Worm (Caenorhabditis elegans): ENCODE measurements around the gene Y54G2A.37.

The Y54G2A.37 gene

DNA sequence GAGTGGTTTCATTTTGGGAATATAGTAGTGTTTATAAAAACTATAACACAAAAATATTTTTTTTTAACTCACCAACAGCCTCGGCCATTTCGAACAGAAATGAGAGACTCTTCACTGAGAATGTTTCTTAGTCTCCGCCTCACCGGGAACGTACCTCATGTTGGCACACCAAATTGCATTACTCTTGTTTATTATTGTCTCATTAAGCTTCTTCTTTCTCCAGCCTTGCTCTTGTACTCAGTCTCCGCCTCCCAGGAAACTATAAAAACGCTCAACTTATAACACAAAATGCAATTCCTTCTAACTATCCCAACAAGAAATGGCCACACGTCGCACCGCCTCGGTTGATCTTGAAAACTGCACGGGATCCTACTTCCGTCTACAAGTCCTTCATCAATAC lies 12.1 kb downstream of the Y54G2A.37 start, which contains the start of the genes Y54G2A.48 and pudl-1:
Y54G2A.48 (minus strand) TSS at position 101 of the 400 bp plus-strand sequence.
pudl-1 (plus strand) TSS at position 320 of the 400 bp plus-strand sequence.
- no peak for TF ChIP-seq mep-1 (tag; optimal IDR thresholded peaks at IDR 0.05)
- TF ChIP-seq ztf-11 (tag; optimal IDR thresholded peaks at IDR 0.05), result no peak
- no peak for TF ChIP-seq mef-2 (tag; optimal IDR thresholded peaks at IDR 0.05)
- TF ChIP-seq egl-13 (tag; optimal IDR thresholded peaks at IDR 0.05), result no peak
- TF ChIP-seq nhr-90 (tag; optimal IDR thresholded peaks at IDR 0.05; ENCODE audit: poor library complexity), result no peak
- TF ChIP-seq ets-5 (GFP tag; IDR thresholded peaks at IDR 0.05), result no peak
- TF ChIP-seq dsc-1 (tag; optimal IDR thresholded peaks at IDR 0.05), result no peak
- no peak for TF ChIP-seq vab-15 (tag; optimal IDR thresholded peaks at IDR 0.05)
- TF ChIP-seq ceh-82 (tag; optimal IDR thresholded peaks at IDR 0.05), result no peak
- TF ChIP-seq lin-39 (tag; optimal IDR thresholded peaks at IDR 0.05), result no peak
- TF ChIP-seq nhr-47 (tag; optimal IDR thresholded peaks at IDR 0.05), result no peak
- no peak for TF ChIP-seq elt-3 (tag; optimal IDR thresholded peaks at IDR 0.05)

DNA sequence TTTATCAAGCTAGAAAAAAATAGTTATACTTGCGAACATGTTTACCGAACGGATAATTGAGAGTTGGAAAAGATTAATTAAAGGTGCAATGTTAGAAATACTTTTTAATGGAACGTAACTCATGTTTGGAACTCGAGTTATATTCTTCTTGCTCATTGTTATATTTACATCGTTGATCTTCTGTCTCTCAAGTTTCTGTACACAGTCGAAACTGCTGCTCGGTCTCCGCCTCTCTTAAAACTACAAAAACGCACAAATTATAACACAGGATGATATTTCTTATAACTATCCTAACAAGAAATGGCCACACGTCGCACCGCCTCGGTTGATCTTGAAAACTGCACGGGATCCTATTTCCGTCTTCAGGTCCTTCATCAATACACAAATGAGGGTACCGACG lies 14.0 kb downstream of the Y54G2A.37 start, which contains the start of gene pudl-2:
pudl-2 (plus strand) TSS at position 301 of the 400 bp plus-strand sequence.
- TF ChIP-seq lin-13 (GFP tag; optimal IDR thresholded peaks at IDR 0.05) (no peak), unc-130 (tag; optimal IDR thresholded peaks at IDR 0.05) (no peak), jun-1 (tag; optimal IDR thresholded peaks at IDR 0.05) (no peak), Y116A8C.19 (tag; optimal IDR thresholded peaks at IDR 0.05; ENCODE audit: borderline replicate concordance) (no peak), efl-1 (optimal IDR thresholded peaks at IDR 0.05) (no peak), efl-1 (GFP tag; optimal IDR thresholded peaks at IDR 0.05 in 1 of 2) (no peak), lir-3 (tag; optimal IDR thresholded peaks at IDR 0.05; ENCODE audit: poor library complexity) (no peak), fos-1 (tag; optimal IDR thresholded peaks at IDR 0.05) (no peak), fkh-10 (GFP tag; optimal IDR thresholded peaks at IDR 0.05) (no peak), lin-35 (GFP tag; optimal IDR thresholded peaks at IDR 0.05) (no peak), ces-1 (GFP tag; optimal IDR thresholded peaks at IDR 0.05) (no peak), tlp-1 (tag; optimal IDR thresholded peaks at IDR 0.05) (no peak), snpc-4 (tag; optimal IDR thresholded peaks at IDR 0.05) (no peak), fkh-4 (tag; optimal IDR thresholded peaks at IDR 0.05; ENCODE audit: borderline replicate concordance) (no peak), xbp-1 (tag; optimal IDR thresholded peaks at IDR 0.05) (no peak), blmp-1 (tag; optimal IDR thresholded peaks at IDR 0.05) (no peak), C04F5.9 (tag; optimal IDR thresholded peaks at IDR 0.05) (no peak), hlh-4 (tag; optimal IDR thresholded peaks at IDR 0.05) (no peak), nhr-71 (tag; optimal IDR thresholded peaks at IDR 0.05) (no peak), zag-1 (tag; optimal IDR thresholded peaks at IDR 0.05) (no peak), isw-1 (GFP tag; IDR thresholded peaks at IDR 0.05) (no peak)

DNA sequence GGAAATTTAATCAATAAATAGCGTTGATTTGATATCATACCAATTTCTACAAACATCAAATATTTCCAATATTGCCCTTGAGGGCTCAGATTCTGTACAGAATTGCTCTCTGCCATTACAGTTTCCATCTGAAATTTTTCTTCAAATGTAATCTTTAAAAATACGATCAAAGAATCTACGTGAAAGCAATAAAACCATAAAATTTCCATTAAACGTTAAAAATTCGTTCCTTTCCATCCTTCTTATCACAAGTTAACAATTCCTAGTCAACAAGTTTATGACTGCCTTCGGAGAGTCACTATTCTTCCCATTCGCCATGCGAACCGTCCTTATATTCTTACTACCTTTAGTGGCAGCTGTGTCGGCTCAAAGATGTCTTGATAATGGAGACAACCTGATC lies 14.9 kb downstream of the Y54G2A.37 start, which contains the start of gene clec-82:
clec-82 (plus strand) TSS at position 301 of the 400 bp plus-strand sequence.
- no peak for TF ChIP-seq lin-14 (GFP tag; optimal IDR thresholded peaks at IDR 0.05)
- no peak for TF ChIP-seq mef-2 (tag; optimal IDR thresholded peaks at IDR 0.05)
- TF ChIP-seq hlh-4 (tag; optimal IDR thresholded peaks at IDR 0.05), result no peak
- TF ChIP-seq C04F5.9 (tag; optimal IDR thresholded peaks at IDR 0.05), result no peak
- TF ChIP-seq efl-1 (optimal IDR thresholded peaks at IDR 0.05), result no peak
- no peak for TF ChIP-seq efl-1 (GFP tag; optimal IDR thresholded peaks at IDR 0.05 in 1 of 2)
- no peak for TF ChIP-seq rnt-1 (tag; optimal IDR thresholded peaks at IDR 0.05)
- no peak for TF ChIP-seq unc-86 (tag; optimal IDR thresholded peaks at IDR 0.05)
- no peak for TF ChIP-seq irx-1 (tag; optimal IDR thresholded peaks at IDR 0.05)
- no peak for TF ChIP-seq nhr-90 (tag; optimal IDR thresholded peaks at IDR 0.05; ENCODE audit: poor library complexity)
- no peak for TF ChIP-seq fkh-4 (tag; optimal IDR thresholded peaks at IDR 0.05; ENCODE audit: borderline replicate concordance)
- TF ChIP-seq pqm-1 (tag; optimal IDR thresholded peaks at IDR 0.05), result no peak

DNA sequence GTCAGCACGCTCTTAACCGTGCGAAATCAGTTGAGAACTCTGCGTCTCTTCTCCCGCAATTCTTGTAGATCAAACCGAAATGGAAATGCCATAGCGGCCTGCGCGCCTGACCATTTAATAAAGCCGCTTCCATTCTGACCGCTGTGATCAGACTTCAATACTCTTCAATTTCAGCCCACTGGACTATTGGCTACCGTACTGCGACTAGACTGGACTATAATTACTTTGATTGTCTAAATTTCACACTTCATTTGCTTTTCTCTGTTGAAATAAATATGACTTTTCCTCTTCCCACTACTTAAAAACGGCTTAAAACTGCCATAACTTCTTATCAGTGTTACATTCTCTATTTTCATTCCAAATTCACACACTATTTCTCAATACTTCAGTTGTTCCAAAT lies 17.8 kb downstream of the Y54G2A.37 start, which contains the start of gene Y54G2A.7:
Y54G2A.7 (plus strand) TSS at position 301 of the 400 bp plus-strand sequence.
- TF ChIP-seq nhr-19 (GFP tag; conservative IDR thresholded peaks at IDR 0.05) (no peak), lsy-2 (tag; optimal IDR thresholded peaks at IDR 0.05) (no peak), aly-2 (tag; optimal IDR thresholded peaks at IDR 0.05) (no peak), C04F5.9 (tag; optimal IDR thresholded peaks at IDR 0.05) (no peak), efl-3 (GFP tag; optimal IDR thresholded peaks at IDR 0.05) (no peak), unc-30 (tag; optimal IDR thresholded peaks at IDR 0.05) (no peak), ceh-88 (GFP tag; IDR thresholded peaks at IDR 0.05) (no peak), C34B4.2 (tag; optimal IDR thresholded peaks at IDR 0.05) (no peak), zip-4 (GFP tag; optimal IDR thresholded peaks at IDR 0.05) (no peak), elt-3 (tag; optimal IDR thresholded peaks at IDR 0.05) (no peak), egl-27 (tag; optimal IDR thresholded peaks at IDR 0.05) (no peak)

All from whole organism, L1 larva.